Worm (Caenorhabditis elegans): ENCODE results near the gene F40A3.2.

F40A3.2 gene

DNA sequence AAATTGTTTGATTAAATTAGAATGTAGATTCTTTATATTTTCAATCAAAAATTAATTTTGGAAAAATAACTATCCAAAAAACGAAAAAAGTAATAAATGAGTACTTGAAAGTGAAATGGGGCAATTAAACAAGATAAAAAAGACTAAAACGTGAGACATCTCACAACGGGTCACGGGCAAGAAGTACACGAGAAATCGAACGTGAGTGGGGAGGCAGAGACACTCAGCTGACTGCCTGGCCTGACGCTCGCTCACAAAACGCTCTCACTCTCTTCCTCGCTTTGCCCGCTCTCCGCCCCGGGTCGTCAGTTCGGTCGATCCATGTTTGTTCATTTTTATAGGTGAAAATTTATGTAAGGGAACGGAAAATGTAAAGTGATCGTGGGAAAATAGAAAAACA, 30.5 kb upstream of the F40A3.2 start (continued):
- TF ChIP-seq ztf-7 (tag; optimal IDR thresholded peaks at IDR 0.05): peak; percentile 30
- TF ChIP-seq ceh-20 (GFP tag; IDR thresholded peaks at IDR 0.05): peak; percentile 42; the same call in 1 of the 2 replicates
- TF ChIP-seq dve-1 (tag; optimal IDR thresholded peaks at IDR 0.05; ENCODE audit: insufficient read depth): no peak
- TF ChIP-seq unc-130 (GFP tag; optimal IDR thresholded peaks at IDR 0.05): no peak
- no peak for TF ChIP-seq zag-1 (tag; optimal IDR thresholded peaks at IDR 0.05)
- peak; percentile 42 for TF ChIP-seq mes-2 (tag; optimal IDR thresholded peaks at IDR 0.05; ENCODE audit: poor library complexity, severe bottlenecking)
- TF ChIP-seq daf-16 (GFP tag; optimal IDR thresholded peaks at IDR 0.05): no peak
- TF ChIP-seq daf-16 (tag; optimal IDR thresholded peaks at IDR 0.05): peak; percentile 32
- TF ChIP-seq vab-7 (GFP tag; IDR thresholded peaks at IDR 0.05): no peak
- no peak for TF ChIP-seq lin-1 (GFP tag; IDR thresholded peaks at IDR 0.05)
- TF ChIP-seq php-3 (GFP tag; IDR thresholded peaks at IDR 0.05): peak; percentile 54; the same call in 1 of the 2 replicates
- peak; percentile 26 for TF ChIP-seq mep-1 (tag; optimal IDR thresholded peaks at IDR 0.05)
- no peak for TF ChIP-seq T26A8.4 (GFP tag; IDR thresholded peaks at IDR 0.05)
- TF ChIP-seq attf-4 (tag; optimal IDR thresholded peaks at IDR 0.05): no peak
- no peak for TF ChIP-seq T20F7.1 (GFP tag; optimal IDR thresholded peaks at IDR 0.05)
- TF ChIP-seq saeg-2 (GFP tag; IDR thresholded peaks at IDR 0.05): no peak
- peak; percentile 29 for TF ChIP-seq nhr-77 (tag; optimal IDR thresholded peaks at IDR 0.05)
- TF ChIP-seq lir-3 (tag; optimal IDR thresholded peaks at IDR 0.05): no peak
- peak in 1 of 2 experiments; percentile 39 for TF ChIP-seq hif-1 (tag; optimal IDR thresholded peaks at IDR 0.05)
- TF ChIP-seq lsy-2 (tag; optimal IDR thresholded peaks at IDR 0.05): peak in 1 of 2 experiments; percentile 16
- TF ChIP-seq tag-97 (GFP tag; IDR thresholded peaks at IDR 0.05): no peak
- TF ChIP-seq F26F4.8 (GFP tag; conservative IDR thresholded peaks at IDR 0.05): no peak
- TF ChIP-seq aha-1 (tag): no peak

- peak; percentile 84 for TF ChIP-seq aha-1 (tag)
- TF ChIP-seq nhr-77 (tag; optimal IDR thresholded peaks at IDR 0.05): no peak
- TF ChIP-seq jun-1 (tag; optimal IDR thresholded peaks at IDR 0.05): no peak
- peak; percentile 36; the same call in 1 of the 2 replicates for TF ChIP-seq lin-38 (GFP tag; IDR thresholded peaks at IDR 0.05)
- TF ChIP-seq F49E8.2 (tag; optimal IDR thresholded peaks at IDR 0.05; ENCODE audit: borderline replicate concordance): peak; percentile 9
These were observed 26.6 kb upstream of the F40A3.2 start for ce11 chrV:7852078-7852477.

DNA sequence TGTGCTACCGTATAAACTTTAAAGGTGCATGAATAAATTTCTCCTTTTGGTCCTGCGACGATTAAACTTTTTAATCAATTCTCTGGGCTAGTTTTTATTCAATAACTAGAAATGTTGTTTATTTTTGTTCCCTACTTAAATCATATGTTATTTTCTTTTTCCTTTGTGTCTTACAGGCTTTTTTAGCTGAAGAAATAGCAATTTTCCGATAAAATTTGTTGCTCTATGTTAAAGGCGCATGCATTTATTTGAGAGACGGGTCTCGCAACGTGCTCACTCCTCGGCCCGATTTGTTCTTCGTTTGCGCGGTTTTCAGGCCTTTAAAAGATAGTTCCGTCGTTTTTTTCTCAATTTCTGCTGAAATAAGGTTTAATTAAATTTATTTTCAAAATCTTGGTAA, 24.8 kb upstream of the F40A3.2 start:
- TF ChIP-seq hmg-1.1 (GFP tag; IDR thresholded peaks at IDR 0.05) (0 out of 2 replicates have a peak, but pooled peaks have one; percentile 34), lin-38 (GFP tag; IDR thresholded peaks at IDR 0.05) (0 out of 2 replicates have a peak, but pooled peaks have one; percentile 22), skn-1 (tag; optimal IDR thresholded peaks at IDR 0.05) (no peak), lsy-2 (tag; optimal IDR thresholded peaks at IDR 0.05) (peak in 1 of 2 experiments; percentile 27), lin-1 (GFP tag; IDR thresholded peaks at IDR 0.05) (no peak), unc-62 (GFP tag; optimal IDR thresholded peaks at IDR 0.05 in 1 of 2) (no peak), unc-62 (tag; optimal IDR thresholded peaks at IDR 0.05) (no peak), daf-16 (GFP tag; optimal IDR thresholded peaks at IDR 0.05) (no peak), daf-16 (tag; optimal IDR thresholded peaks at IDR 0.05) (peak; percentile 25), mes-2 (tag; optimal IDR thresholded peaks at IDR 0.05; ENCODE audit: poor library complexity, severe bottlenecking) (peak; percentile 24), nhr-6 (tag; optimal IDR thresholded peaks at IDR 0.05) (peak; percentile 52)

DNA sequence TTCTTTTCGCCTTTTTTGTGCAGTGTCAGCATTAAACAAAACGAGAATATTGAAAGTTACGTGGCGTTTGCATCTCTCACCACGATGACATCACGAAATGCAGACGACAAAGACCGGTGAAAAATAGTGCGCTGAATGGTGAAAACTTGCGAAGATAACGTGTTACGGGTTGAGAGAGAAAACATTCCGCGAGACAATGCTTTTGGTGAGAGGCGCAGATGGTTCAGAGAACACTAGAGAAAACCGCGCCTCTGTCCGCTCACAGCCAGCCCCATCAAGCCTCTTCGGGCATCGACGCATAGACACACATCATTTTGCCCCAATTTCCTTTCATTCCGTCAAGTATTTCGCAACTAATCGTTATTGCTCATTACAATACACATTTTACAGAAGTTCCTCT, 24.1 kb upstream of the F40A3.2 start, which contains the start of the genes C37C3.9 and C37C3.18:
Gene C37C3.9 (minus strand): TSS at position 98 of the 400 bp plus-strand sequence.
Gene C37C3.18 (plus strand): TSS at position 391 of the 400 bp plus-strand sequence.
- TF ChIP-seq ceh-20 (GFP tag; IDR thresholded peaks at IDR 0.05): peak; percentile 55
- peak; percentile 57 to 74 for TF ChIP-seq lsy-2 (tag; optimal IDR thresholded peaks at IDR 0.05)
- peak; percentile 35; the same call in 1 of the 2 replicates for TF ChIP-seq nhr-42 (GFP tag; IDR thresholded peaks at IDR 0.05)
- TF ChIP-seq ceh-28 (tag; optimal IDR thresholded peaks at IDR 0.05): no peak
- no peak for TF ChIP-seq sdz-12 (GFP tag; optimal IDR thresholded peaks at IDR 0.05)
- no peak for TF ChIP-seq snpc-1.2 (GFP tag; IDR thresholded peaks at IDR 0.05)
- no peak for TF ChIP-seq ceh-62 (tag; optimal IDR thresholded peaks at IDR 0.05)
- no peak for TF ChIP-seq zip-11 (GFP tag; IDR thresholded peaks at IDR 0.05)
- peak; percentile 84 for TF ChIP-seq dmd-6 (GFP tag; IDR thresholded peaks at IDR 0.05)
- no peak for TF ChIP-seq Y5F2A.4 (GFP tag; optimal IDR thresholded peaks at IDR 0.05)
- TF ChIP-seq ces-1 (GFP tag; optimal IDR thresholded peaks at IDR 0.05): peak; percentile 46
- TF ChIP-seq lin-1 (GFP tag; IDR thresholded peaks at IDR 0.05): peak; percentile 50; the same call in 1 of the 2 replicates
- TF ChIP-seq lin-13 (GFP tag; optimal IDR thresholded peaks at IDR 0.05): peak; percentile 78
- TF ChIP-seq zfp-2 (tag; optimal IDR thresholded peaks at IDR 0.05): no peak
- 0 out of 2 replicates have a peak, but pooled peaks have one; percentile 63 for TF ChIP-seq D1046.2 (GFP tag; IDR thresholded peaks at IDR 0.05)
- TF ChIP-seq egl-43 (GFP tag; IDR thresholded peaks at IDR 0.05): peak; percentile 76; the same call in 1 of the 2 replicates
- TF ChIP-seq Y105C5A.15 (GFP tag; IDR thresholded peaks at IDR 0.05): no peak
- TF ChIP-seq lin-29 (GFP tag; IDR thresholded peaks at IDR 0.05): no peak
- no peak for TF ChIP-seq zag-1 (tag; optimal IDR thresholded peaks at IDR 0.05)
- no peak for TF ChIP-seq madf-9 (GFP tag; conservative IDR thresholded peaks at IDR 0.05)
